Worm (Caenorhabditis elegans): ENCODE data around the gene npp-25.
A peak's percentile ranks its signal among the peaks of the same experiment; 100 is the strongest.

The npp-25 gene

DNA sequence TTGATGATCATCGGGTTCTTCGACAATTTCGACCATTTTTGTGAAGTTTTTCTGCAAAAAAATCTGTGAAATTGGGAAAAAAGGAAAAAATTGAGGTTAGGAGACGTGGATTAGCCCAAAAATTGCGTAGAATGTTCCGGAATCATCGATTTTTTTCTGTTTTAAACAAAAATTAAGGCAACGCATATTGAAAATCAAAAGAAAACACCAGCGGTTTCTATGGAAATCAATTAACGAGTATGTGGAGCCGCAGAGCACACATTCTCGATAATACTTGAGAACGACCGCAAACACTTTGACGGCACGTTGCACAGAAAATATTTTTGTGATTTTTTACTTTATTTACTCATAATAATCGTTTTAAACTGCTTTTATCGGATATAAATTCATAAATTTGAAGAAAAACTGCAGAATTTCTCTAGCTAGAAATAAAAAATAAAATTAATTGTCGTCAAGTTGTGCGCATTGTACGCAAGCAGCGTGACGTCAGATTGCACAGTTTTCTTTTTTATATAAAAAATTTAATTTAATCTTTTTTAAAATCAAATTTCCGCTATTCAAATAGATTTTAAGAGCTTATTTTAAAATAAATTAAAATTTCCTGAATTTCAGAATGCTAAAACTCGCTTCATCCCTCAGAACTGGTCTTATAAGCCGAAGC lies at the start of gene npp-25, which contains the start of gene mrps-10:
Gene npp-25, minus strand, starts transcription at position 51 of the 661 bp plus-strand sequence.
Gene mrps-10, plus strand, starts transcription at position 611 of the 661 bp plus-strand sequence.
- TF ChIP-seq him-1 (tag; optimal IDR thresholded peaks at IDR 0.05) (no peak), W03F9.2 (tag; optimal IDR thresholded peaks at IDR 0.05) (no peak), dao-5 (tag; optimal IDR thresholded peaks at IDR 0.05) (no peak)

DNA sequence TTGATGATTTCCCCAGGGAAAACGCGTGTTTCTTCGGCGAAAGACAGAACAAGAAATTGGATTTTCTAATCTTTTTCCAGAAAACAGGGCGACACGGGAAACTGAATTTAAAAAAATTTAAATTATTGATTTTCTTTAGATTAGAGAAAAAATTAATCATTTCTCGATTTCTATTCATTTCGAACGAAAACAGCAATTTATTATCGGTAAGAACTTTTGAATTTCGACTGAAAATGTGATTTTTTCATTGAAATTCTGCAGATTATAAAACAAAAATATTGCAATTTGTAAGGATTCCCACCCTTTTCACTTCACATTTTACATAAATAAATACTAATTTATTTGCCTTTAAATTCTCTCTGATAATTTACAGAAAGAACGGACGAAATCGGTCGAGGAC lies 46.6 kb upstream of the npp-25 start, which contains the start of gene bckd-1A:
Gene bckd-1A, minus strand, starts transcription at position 101 of the 400 bp plus-strand sequence.
- TF ChIP-seq dao-5 (tag; optimal IDR thresholded peaks at IDR 0.05) (no peak), W03F9.2 (tag; optimal IDR thresholded peaks at IDR 0.05) (no peak), him-1 (tag; optimal IDR thresholded peaks at IDR 0.05) (no peak)

DNA sequence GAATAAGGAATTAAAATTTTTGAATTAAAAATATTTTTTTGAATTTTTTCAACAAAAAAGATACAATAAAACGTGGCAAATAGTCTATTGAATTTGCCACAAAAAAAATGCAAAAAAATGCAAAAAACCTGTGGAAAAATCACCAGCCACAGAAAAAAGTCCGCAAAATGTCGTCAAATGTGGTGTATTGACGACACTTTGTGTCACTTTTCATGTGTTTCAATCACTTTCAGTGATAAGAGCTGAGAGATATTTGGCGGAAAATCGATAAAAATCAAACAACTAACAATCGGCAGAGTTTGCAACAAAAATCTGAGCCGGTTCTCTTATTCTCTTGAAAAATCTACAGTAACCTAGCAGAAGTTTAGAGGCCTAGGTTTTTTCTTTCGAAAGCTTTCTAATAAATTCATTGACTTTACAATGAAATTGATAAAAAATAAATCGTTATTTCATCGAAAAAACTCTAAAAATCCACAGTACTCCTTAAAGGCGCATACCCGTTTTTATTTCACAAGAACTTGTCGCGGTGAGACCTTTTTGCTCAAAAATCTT lies 46.1 kb upstream of the npp-25 start:
- TF ChIP-seq him-1 (tag; optimal IDR thresholded peaks at IDR 0.05), result no peak
- peak; percentile 10 for TF ChIP-seq W03F9.2 (tag; optimal IDR thresholded peaks at IDR 0.05)

- no peak for TF ChIP-seq W03F9.2 (tag; optimal IDR thresholded peaks at IDR 0.05)
- no peak for TF ChIP-seq him-1 (tag; optimal IDR thresholded peaks at IDR 0.05)
- TF ChIP-seq dao-5 (tag; optimal IDR thresholded peaks at IDR 0.05), result no peak
Observed at ce11 chrIII:12968330-12968729, 42.5 kb upstream of the npp-25 start.

DNA sequence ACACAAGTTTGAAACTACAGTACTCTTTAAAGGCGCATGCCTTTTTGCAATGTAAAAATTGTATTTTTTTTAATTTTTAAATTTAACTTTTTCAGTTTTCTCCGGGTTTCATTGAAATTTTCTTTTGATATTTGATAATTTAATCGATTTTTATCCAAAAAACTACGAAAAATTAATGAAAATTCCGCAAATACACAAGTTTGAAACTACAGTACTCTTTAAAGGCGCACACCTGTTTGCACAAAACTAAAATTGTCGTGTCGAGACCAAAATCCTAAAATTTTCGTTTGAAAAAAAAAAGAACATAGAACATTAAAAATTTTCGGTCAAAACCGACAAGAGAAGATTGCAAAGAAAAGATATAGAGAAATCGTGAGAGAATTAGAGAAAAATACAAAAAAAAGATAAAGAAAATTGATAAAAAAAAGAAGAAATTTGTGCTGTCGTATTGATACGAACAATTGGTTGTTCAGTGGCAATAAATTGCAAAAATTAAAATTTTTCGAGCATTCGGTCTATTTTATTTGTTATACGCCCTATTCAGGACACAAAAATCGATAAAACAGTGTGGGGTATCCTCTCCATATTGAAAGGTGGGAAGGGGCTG lies 41.7 kb upstream of the npp-25 start:
- TF ChIP-seq dao-5 (tag; optimal IDR thresholded peaks at IDR 0.05), result no peak

DNA sequence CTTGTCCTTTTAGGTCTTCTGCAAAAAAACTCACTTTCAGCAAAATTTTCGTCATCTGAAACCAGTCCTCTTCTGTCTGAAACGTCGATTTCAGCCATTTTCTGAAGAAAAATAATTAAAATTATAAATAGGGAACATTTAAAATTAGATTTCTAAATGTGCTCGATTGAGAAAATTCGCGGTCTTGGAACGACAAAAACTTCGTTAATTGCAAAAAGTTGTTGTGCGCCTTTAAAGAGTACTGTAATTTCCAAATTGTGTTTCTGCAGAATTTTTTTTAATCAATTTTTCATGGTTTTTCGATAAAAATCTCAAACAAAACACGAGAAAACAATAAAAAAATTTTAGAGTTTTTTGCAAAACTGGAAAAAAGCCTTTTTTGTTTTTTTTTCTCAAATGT lies 41.1 kb upstream of the npp-25 start, which contains the start of gene ttm-1:
Gene ttm-1, minus strand, starts transcription at position 101 of the 400 bp plus-strand sequence.
- TF ChIP-seq W03F9.2 (tag; optimal IDR thresholded peaks at IDR 0.05), result no peak
- TF ChIP-seq him-1 (tag; optimal IDR thresholded peaks at IDR 0.05), result no peak
- no peak for TF ChIP-seq dao-5 (tag; optimal IDR thresholded peaks at IDR 0.05)

DNA sequence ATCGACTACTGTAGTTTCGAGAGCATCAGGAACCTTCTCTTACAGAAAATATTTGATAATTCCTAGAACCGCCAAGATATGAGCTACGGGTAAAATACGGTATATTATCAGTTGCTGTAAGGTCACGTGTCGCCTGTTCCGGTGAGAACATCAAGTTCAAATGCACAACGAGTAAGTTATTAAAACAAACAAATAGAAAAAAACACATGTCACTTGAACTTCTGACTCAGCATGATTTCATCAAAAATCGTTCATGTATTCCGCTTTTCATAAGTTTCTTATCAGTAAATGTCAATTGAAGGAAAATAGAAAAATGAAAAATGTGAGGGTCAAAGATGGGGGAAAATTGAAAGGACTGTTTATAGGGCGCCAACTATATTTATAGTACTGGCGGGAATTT lies 34.9 kb upstream of the npp-25 start:
- TF ChIP-seq him-1 (tag; optimal IDR thresholded peaks at IDR 0.05) (no peak), dao-5 (tag; optimal IDR thresholded peaks at IDR 0.05) (no peak), W03F9.2 (tag; optimal IDR thresholded peaks at IDR 0.05) (no peak)

ce11 chrIII:12959286-12959685 lies 33.5 kb upstream of the npp-25 start:
- TF ChIP-seq him-1 (tag; optimal IDR thresholded peaks at IDR 0.05) (no peak), W03F9.2 (tag; optimal IDR thresholded peaks at IDR 0.05) (no peak), dao-5 (tag; optimal IDR thresholded peaks at IDR 0.05) (no peak)

- no peak for TF ChIP-seq dao-5 (tag; optimal IDR thresholded peaks at IDR 0.05)
- no peak for TF ChIP-seq him-1 (tag; optimal IDR thresholded peaks at IDR 0.05)
- TF ChIP-seq W03F9.2 (tag; optimal IDR thresholded peaks at IDR 0.05), result no peak
Observed at ce11 chrIII:12952615-12953014, 26.8 kb upstream of the npp-25 start.

- TF ChIP-seq W03F9.2 (tag; optimal IDR thresholded peaks at IDR 0.05) (no peak), dao-5 (tag; optimal IDR thresholded peaks at IDR 0.05) (no peak), him-1 (tag; optimal IDR thresholded peaks at IDR 0.05) (no peak)
Observed at ce11 chrIII:12951362-12952228, 25.8 kb upstream of the npp-25 start, which contains the start of gene Y39E4A.1. Gene Y39E4A.1, plus strand, starts transcription at chrIII:12951412.

DNA sequence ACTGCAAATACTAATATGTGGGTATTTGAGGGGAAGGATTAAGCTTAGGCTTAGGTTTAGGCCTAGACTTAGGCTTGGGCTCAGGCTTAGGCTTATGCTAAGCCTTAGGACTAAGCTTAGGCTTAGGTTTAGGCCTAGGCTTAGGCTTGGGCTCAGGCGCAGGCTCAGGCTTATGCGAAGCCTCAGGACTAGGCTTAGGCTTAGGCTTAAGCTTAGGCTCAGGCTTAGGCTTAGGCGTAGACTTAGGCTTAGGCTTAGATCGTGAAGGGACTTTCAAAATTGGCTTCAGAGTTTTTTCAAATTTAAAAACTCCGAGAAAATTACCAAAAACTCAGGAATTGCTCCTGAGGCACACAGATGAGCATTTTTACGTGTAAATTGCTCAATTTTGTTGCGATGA lies 19.3 kb upstream of the npp-25 start:
- TF ChIP-seq dao-5 (tag; optimal IDR thresholded peaks at IDR 0.05) (no peak), him-1 (tag; optimal IDR thresholded peaks at IDR 0.05) (no peak), W03F9.2 (tag; optimal IDR thresholded peaks at IDR 0.05) (no peak)

DNA sequence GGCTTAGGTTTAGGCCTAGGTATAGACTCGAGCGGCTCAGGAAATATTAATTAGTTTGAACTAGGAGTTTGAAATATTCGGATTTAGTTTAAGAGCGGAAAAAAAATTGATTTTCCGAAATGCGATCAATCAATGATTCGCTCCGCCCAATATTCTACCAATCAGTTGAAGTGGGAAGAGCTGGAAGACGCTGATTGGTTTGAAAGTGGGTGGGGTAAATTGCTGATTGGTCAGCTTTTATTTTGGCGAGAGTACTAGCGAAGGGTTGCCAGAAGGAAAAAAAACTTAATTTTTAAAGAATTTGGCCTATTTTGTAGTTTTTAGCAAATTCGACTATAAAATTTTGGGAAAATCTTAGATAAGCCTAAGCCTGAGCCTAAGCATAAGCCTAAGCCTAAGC lies 18.3 kb upstream of the npp-25 start:
- no peak for TF ChIP-seq him-1 (tag; optimal IDR thresholded peaks at IDR 0.05)
- TF ChIP-seq W03F9.2 (tag; optimal IDR thresholded peaks at IDR 0.05), result no peak
- TF ChIP-seq dao-5 (tag; optimal IDR thresholded peaks at IDR 0.05), result no peak

DNA sequence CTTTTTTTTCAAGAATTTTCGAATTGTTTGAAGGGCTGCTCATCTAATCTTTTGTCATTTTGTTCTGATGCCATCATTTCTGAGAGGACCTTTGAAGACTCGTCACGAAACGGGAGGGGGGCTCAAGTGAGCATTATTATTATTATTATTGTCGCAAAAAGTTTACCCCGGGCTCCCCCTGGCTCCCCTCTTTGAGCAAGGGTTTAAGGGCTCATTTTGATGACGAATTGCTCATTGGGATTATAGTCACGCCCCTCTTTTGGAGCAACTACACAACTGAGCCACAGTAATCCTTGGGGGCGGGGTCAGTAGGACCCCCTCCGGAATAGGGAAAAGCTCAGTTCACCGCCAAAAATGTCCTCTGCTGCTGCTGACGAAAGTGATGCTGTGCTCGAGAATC lies 16.5 kb upstream of the npp-25 start, which contains the start of gene unc-25:
Gene unc-25, plus strand, starts transcription at position 345 of the 400 bp plus-strand sequence.
- TF ChIP-seq W03F9.2 (tag; optimal IDR thresholded peaks at IDR 0.05) (no peak), him-1 (tag; optimal IDR thresholded peaks at IDR 0.05) (no peak), dao-5 (tag; optimal IDR thresholded peaks at IDR 0.05) (no peak)
